Worm (Caenorhabditis elegans): ENCODE data around the gene C50H2.7.

Gene C50H2.7

DNA sequence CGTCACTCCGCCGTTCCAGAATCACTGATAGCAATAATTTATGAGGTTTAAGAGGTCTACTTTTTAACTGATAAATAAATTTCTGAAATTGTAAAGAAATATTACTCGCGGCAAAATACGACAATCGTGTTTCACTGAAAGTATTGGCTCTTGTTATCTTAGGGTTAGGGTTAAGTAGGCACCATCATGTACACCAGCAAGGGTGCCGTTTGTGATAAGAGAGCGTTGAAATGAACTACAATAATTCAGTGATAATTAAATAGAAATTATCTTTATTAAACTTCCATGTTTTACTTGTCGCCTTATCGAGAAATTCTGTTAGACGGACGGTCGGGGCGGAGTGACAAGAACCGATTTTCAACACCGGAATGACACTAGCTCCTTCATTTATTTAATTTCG lies 3.1 kb downstream of the C50H2.7 start:
- TF ChIP-seq egl-27 (tag; optimal IDR thresholded peaks at IDR 0.05) (peak; percentile 34), fos-1 (tag; optimal IDR thresholded peaks at IDR 0.05) (peak; percentile 75), mdl-1 (tag; optimal IDR thresholded peaks at IDR 0.05) (no peak), sma-9 (GFP tag; optimal IDR thresholded peaks at IDR 0.05) (peak; percentile 61), sma-9 (tag; optimal IDR thresholded peaks at IDR 0.05) (no peak), aly-2 (tag; optimal IDR thresholded peaks at IDR 0.05) (no peak), crh-2 (tag; optimal IDR thresholded peaks at IDR 0.05) (peak; percentile 49), gmeb-1 (tag; optimal IDR thresholded peaks at IDR 0.05) (peak; percentile 10)

DNA sequence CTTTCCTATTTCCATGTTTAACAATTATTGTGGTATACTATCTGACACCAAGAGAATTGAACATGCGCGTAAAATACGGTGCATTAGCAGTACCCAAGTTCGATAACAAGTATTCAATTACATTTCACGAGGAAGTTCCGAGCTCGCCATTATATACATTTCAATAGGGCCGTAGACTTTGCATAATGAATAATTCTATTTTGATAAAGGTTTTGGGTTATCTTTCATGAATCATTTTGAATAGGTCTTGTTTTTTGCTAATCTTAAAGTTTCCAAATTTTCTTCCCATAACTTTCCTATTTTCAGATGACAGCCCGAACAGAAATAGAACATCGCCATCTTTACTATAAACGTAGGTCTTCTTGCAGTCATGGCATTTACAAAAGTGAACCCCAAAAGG lies 3.7 kb downstream of the C50H2.7 start, which contains the start of gene C50H2.13:
TSS of gene C50H2.13 (plus strand) at position 301 of the 400 bp plus-strand sequence.
- TF ChIP-seq F13H6.1 (tag; optimal IDR thresholded peaks at IDR 0.05) (no peak), sma-9 (GFP tag; optimal IDR thresholded peaks at IDR 0.05) (no peak), sma-9 (tag; optimal IDR thresholded peaks at IDR 0.05) (no peak), alr-1 (tag; optimal IDR thresholded peaks at IDR 0.05) (no peak), ZK546.5 (tag; optimal IDR thresholded peaks at IDR 0.05) (no peak), blmp-1 (tag; optimal IDR thresholded peaks at IDR 0.05; ENCODE audit: insufficient read depth) (no peak), nhr-11 (tag; optimal IDR thresholded peaks at IDR 0.05) (no peak), ceh-16 (tag; optimal IDR thresholded peaks at IDR 0.05) (no peak), ztf-4 (tag; optimal IDR thresholded peaks at IDR 0.05) (no peak), fos-1 (tag; optimal IDR thresholded peaks at IDR 0.05) (no peak), nhr-23 (tag; optimal IDR thresholded peaks at IDR 0.05) (no peak), ama-1 (optimal IDR thresholded peaks at IDR 0.05) (no peak), mbf-1 (tag; optimal IDR thresholded peaks at IDR 0.05) (no peak), dmd-4 (tag; optimal IDR thresholded peaks at IDR 0.05) (no peak)

DNA sequence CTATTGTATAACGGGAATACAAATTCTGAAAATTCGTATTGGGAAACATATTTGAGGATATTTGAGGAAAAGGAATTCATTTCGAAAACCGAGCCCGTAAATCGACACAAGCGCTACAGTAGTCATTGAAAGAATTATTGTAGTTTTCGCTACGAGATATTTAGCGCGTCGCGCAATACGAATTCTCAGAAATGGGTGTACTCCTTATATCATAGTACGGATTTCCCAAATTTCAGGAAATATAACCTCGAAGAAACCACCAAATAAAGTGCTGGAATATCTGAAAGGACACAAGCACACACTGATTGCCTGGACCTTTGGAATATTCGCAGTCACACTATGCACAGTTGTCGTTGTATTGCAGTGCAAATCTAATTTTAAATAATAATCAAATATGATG lies 4.8 kb downstream of the C50H2.7 start:
- no peak for TF ChIP-seq skn-1 (tag; optimal IDR thresholded peaks at IDR 0.05)
- TF ChIP-seq unc-55 (GFP tag; optimal IDR thresholded peaks at IDR 0.05), result no peak
- no peak for TF ChIP-seq unc-39 (tag; optimal IDR thresholded peaks at IDR 0.05)
- no peak for TF ChIP-seq sma-9 (GFP tag; optimal IDR thresholded peaks at IDR 0.05)
- TF ChIP-seq sma-9 (tag; optimal IDR thresholded peaks at IDR 0.05), result no peak
- TF ChIP-seq ztf-1 (GFP tag; conservative IDR thresholded peaks at IDR 0.05), result no peak
- TF ChIP-seq ztf-4 (tag; optimal IDR thresholded peaks at IDR 0.05), result no peak
- TF ChIP-seq snpc-4 (tag; optimal IDR thresholded peaks at IDR 0.05), result no peak
- no peak for TF ChIP-seq nhr-10 (tag; optimal IDR thresholded peaks at IDR 0.05)
- no peak for TF ChIP-seq lin-13 (GFP tag; optimal IDR thresholded peaks at IDR 0.05)
- no peak for TF ChIP-seq lsy-2 (tag; optimal IDR thresholded peaks at IDR 0.05)
- no peak for TF ChIP-seq nhr-23 (tag; optimal IDR thresholded peaks at IDR 0.05)
- TF ChIP-seq C34F6.9 (tag; optimal IDR thresholded peaks at IDR 0.05), result no peak
- TF ChIP-seq nhr-77 (tag; optimal IDR thresholded peaks at IDR 0.05), result no peak
- TF ChIP-seq mab-5 (tag; optimal IDR thresholded peaks at IDR 0.05), result no peak
- TF ChIP-seq mbf-1 (tag; optimal IDR thresholded peaks at IDR 0.05), result no peak

DNA sequence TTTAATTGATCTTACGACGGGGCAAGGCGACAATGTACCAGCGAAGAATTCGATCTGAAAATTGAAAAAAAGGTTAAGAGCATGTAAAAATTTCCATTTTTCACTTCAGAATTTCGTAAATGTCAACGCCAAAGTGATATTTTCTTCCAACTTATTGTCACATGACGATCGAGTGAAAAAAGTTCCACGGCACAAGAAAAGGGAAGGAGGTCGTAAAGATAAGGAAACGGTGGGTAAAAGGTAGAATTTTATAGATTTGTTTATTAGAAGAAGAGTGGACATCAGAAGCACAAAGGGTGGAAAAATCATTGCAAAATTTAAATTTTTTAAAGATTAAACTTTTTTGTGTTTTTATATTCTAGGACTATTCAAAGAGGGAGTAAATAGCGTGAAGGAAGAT lies 5.4 kb downstream of the C50H2.7 start:
- TF ChIP-seq sma-3 (GFP tag; optimal IDR thresholded peaks at IDR 0.05), result no peak
- TF ChIP-seq fos-1 (tag; optimal IDR thresholded peaks at IDR 0.05), result peak; percentile 50
- TF ChIP-seq sma-9 (GFP tag; optimal IDR thresholded peaks at IDR 0.05), result no peak
- TF ChIP-seq sma-9 (tag; optimal IDR thresholded peaks at IDR 0.05), result no peak
- TF ChIP-seq elt-3 (tag; optimal IDR thresholded peaks at IDR 0.05), result no peak
- no peak for TF ChIP-seq ztf-11 (tag; optimal IDR thresholded peaks at IDR 0.05)
- TF ChIP-seq nhr-23 (tag; optimal IDR thresholded peaks at IDR 0.05), result no peak
- TF ChIP-seq nhr-129 (tag; optimal IDR thresholded peaks at IDR 0.05), result no peak
- no peak for TF ChIP-seq nhr-77 (tag; optimal IDR thresholded peaks at IDR 0.05)
- no peak for TF ChIP-seq mbf-1 (tag; optimal IDR thresholded peaks at IDR 0.05)
- no peak for TF ChIP-seq unc-55 (GFP tag; optimal IDR thresholded peaks at IDR 0.05)
- no peak for TF ChIP-seq ama-1 (optimal IDR thresholded peaks at IDR 0.05)
- TF ChIP-seq elt-1 (tag; optimal IDR thresholded peaks at IDR 0.05), result no peak
- TF ChIP-seq F13H6.1 (tag; optimal IDR thresholded peaks at IDR 0.05), result no peak
- TF ChIP-seq Y55F3AM.14 (GFP tag; optimal IDR thresholded peaks at IDR 0.05), result no peak
- TF ChIP-seq gmeb-1 (tag; optimal IDR thresholded peaks at IDR 0.05), result peak; percentile 37
- peak; percentile 22 for TF ChIP-seq crh-2 (tag; optimal IDR thresholded peaks at IDR 0.05)
- TF ChIP-seq nhr-11 (tag; optimal IDR thresholded peaks at IDR 0.05), result no peak
- no peak for TF ChIP-seq unc-62 (GFP tag; optimal IDR thresholded peaks at IDR 0.05)
- no peak for TF ChIP-seq ztf-4 (tag; optimal IDR thresholded peaks at IDR 0.05)
- no peak for TF ChIP-seq sem-4 (tag; optimal IDR thresholded peaks at IDR 0.05)
- TF ChIP-seq mab-5 (tag; optimal IDR thresholded peaks at IDR 0.05), result no peak
- no peak for TF ChIP-seq alr-1 (tag; optimal IDR thresholded peaks at IDR 0.05)
- no peak for TF ChIP-seq aly-2 (tag; optimal IDR thresholded peaks at IDR 0.05)
- no peak for TF ChIP-seq dmd-4 (tag; optimal IDR thresholded peaks at IDR 0.05)
- TF ChIP-seq nhr-25 (tag; optimal IDR thresholded peaks at IDR 0.05), result no peak
- no peak for TF ChIP-seq mdl-1 (tag; optimal IDR thresholded peaks at IDR 0.05)
- TF ChIP-seq blmp-1 (tag; optimal IDR thresholded peaks at IDR 0.05; ENCODE audit: insufficient read depth), result no peak
